Fruit fly (Drosophila melanogaster) whole organism, prepupa: ENCODE measurements around the gene CG34428.
A peak's percentile ranks its signal among the peaks of the same experiment; 100 is the strongest.

Experiments used
- Blimp-1 ChIP-seq: fragments of 200-800 bp; sonication (Bioruptor generic); optimal IDR thresholded peaks from 3 replicates; lab custom pipeline; 2017; ENCODE audit warnings: missing biosample characterization, missing genetic modification characterization, mild to moderate bottlenecking, moderate library complexity, missing genetic modification reagents
- CG10631 ChIP-seq: fragments of 200-800 bp; sonication (Bioruptor generic); optimal IDR thresholded peaks from 2 replicates; lab custom pipeline; 2016; ENCODE audit warnings: missing biosample characterization, missing genetic modification characterization
- CG10669 ChIP-seq: fragments of 200-800 bp; sonication (Bioruptor generic); optimal IDR thresholded peaks from 3 replicates; lab custom pipeline; 2018; ENCODE audit warnings: missing biosample characterization, mild to moderate bottlenecking, missing genetic modification characterization, moderate library complexity
- CG11294 ChIP-seq: fragments of 200-800 bp; sonication (Bioruptor generic); IDR thresholded peaks from 2 replicates; pipeline ENCODE4 v1.3.6; 2022; ENCODE audit warnings: missing biosample characterization, missing genetic modification characterization
- CG11762 ChIP-seq: fragments of 200-800 bp; sonication (Bioruptor generic); optimal IDR thresholded peaks from 3 replicates; lab custom pipeline; 2016; ENCODE audit warnings: missing biosample characterization, missing genetic modification characterization; ENCODE audit not compliant: insufficient read depth
- CG11902 ChIP-seq: fragments of 200-800 bp; sonication (Bioruptor generic); optimal IDR thresholded peaks from 3 replicates; lab custom pipeline; 2016; ENCODE audit warnings: missing biosample characterization, missing genetic modification characterization
- CG15336 ChIP-seq: fragments of 200-800 bp; sonication (Bioruptor generic); IDR thresholded peaks from 2 replicates; pipeline ENCODE4 v1.3.6; 2022; ENCODE audit warnings: missing biosample characterization, missing genetic modification characterization
- CG1621 ChIP-seq: fragments of 200-800 bp; sonication (Bioruptor generic); optimal IDR thresholded peaks from 3 replicates; lab custom pipeline; 2018; ENCODE audit warnings: missing biosample characterization, mild to moderate bottlenecking, missing genetic modification characterization
- CG16779 ChIP-seq: fragments of 200-800 bp; sonication (Bioruptor generic); optimal IDR thresholded peaks from 3 replicates; lab custom pipeline; 2017; ENCODE audit warnings: missing biosample characterization, mild to moderate bottlenecking, missing genetic modification characterization
- CG31627 ChIP-seq: fragments of 200-800 bp; sonication (Bioruptor generic); optimal IDR thresholded peaks from 3 replicates; lab custom pipeline; 2016; ENCODE audit warnings: missing biosample characterization, missing genetic modification characterization
- CG32006 ChIP-seq: fragments of 200-800 bp; sonication (Bioruptor generic); optimal IDR thresholded peaks from 3 replicates; lab custom pipeline; 2017; ENCODE audit warnings: missing biosample characterization, mild to moderate bottlenecking, missing genetic modification characterization
- CG3919 ChIP-seq: fragments of 200-800 bp; sonication (Bioruptor generic); optimal IDR thresholded peaks from 3 replicates; lab custom pipeline; 2016; ENCODE audit warnings: missing biosample characterization, missing genetic modification characterization
- CG4318 ChIP-seq: fragments of 200-800 bp; sonication (Bioruptor generic); optimal IDR thresholded peaks from 3 replicates; lab custom pipeline; 2017; ENCODE audit warnings: missing biosample characterization, mild to moderate bottlenecking, missing genetic modification characterization
- CG6163 ChIP-seq: fragments of 200-800 bp; sonication (Bioruptor generic); IDR thresholded peaks from 3 replicates; pipeline ENCODE4 v1.3.6; 2022; ENCODE audit warnings: missing biosample characterization, missing genetic modification characterization
- CG6808 ChIP-seq: fragments of 200-800 bp; sonication (Bioruptor generic); optimal IDR thresholded peaks from 3 replicates; lab custom pipeline; 2017; ENCODE audit warnings: missing biosample characterization, missing genetic modification characterization, mild to moderate bottlenecking, moderate library complexity, missing genetic modification reagents
- CG6854 ChIP-seq: fragments of 200-800 bp; sonication (Bioruptor generic); optimal IDR thresholded peaks from 2 replicates; lab custom pipeline; 2017; ENCODE audit warnings: missing biosample characterization, mild to moderate bottlenecking, missing genetic modification characterization
- CG8119 ChIP-seq: fragments of 200-800 bp; sonication (Bioruptor generic); IDR thresholded peaks from 3 replicates; pipeline ENCODE4 v1.3.6; 2022; ENCODE audit warnings: missing biosample characterization, missing genetic modification characterization
- CG8319 ChIP-seq: fragments of 200-800 bp; sonication (Bioruptor generic); optimal IDR thresholded peaks from 3 replicates; lab custom pipeline; 2016; ENCODE audit warnings: missing biosample characterization, missing genetic modification characterization
- CG8632 ChIP-seq: fragments of 200-800 bp; sonication (Bioruptor generic); optimal IDR thresholded peaks from 3 replicates; lab custom pipeline; 2016; ENCODE audit warnings: missing biosample characterization, missing genetic modification characterization
- CG9139 ChIP-seq: fragments of 200-800 bp; sonication (Bioruptor generic); optimal IDR thresholded peaks from 3 replicates; lab custom pipeline; 2017; ENCODE audit warnings: missing biosample characterization, mild to moderate bottlenecking, missing genetic modification characterization
- Eip75B ChIP-seq: fragments of 200-800 bp; sonication (Bioruptor generic); optimal IDR thresholded peaks from 3 replicates; lab custom pipeline; 2016; ENCODE audit warnings: missing biosample characterization, missing genetic modification characterization
- Eip78C ChIP-seq: fragments of 200-800 bp; sonication (Bioruptor generic); peaks from one replicate; lab custom pipeline; 2016; ENCODE audit warnings: missing biosample characterization, missing genetic modification characterization
- Eip93F ChIP-seq: fragments of 200-800 bp; sonication (Bioruptor generic); optimal IDR thresholded peaks from 2 replicates; lab custom pipeline; 2016; ENCODE audit warnings: missing biosample characterization, mild to moderate bottlenecking, missing genetic modification characterization
- Ets21C ChIP-seq: fragments of 200-800 bp; sonication (Bioruptor generic); optimal IDR thresholded peaks from 3 replicates; lab custom pipeline; 2016; ENCODE audit warnings: missing biosample characterization, missing genetic modification characterization
- Gug ChIP-seq: fragments of 200-800 bp; sonication (Bioruptor generic); IDR thresholded peaks from 2 replicates; pipeline ENCODE4 v1.3.6; 2022; ENCODE audit warnings: missing biosample characterization, missing genetic modification characterization
- Hr38 ChIP-seq: sonication (Bioruptor generic); optimal IDR thresholded peaks from 2 replicates; lab custom pipeline; 2016; ENCODE audit warnings: missing biosample characterization, missing genetic modification characterization
- Hr39 ChIP-seq: fragments of 200-800 bp; sonication (Bioruptor generic); optimal IDR thresholded peaks from 2 replicates; lab custom pipeline; 2016; ENCODE audit warnings: missing biosample characterization, missing genetic modification characterization
- Hr4 ChIP-seq: fragments of 200-800 bp; sonication (Bioruptor generic); optimal IDR thresholded peaks from 3 replicates; lab custom pipeline; 2016; ENCODE audit warnings: missing biosample characterization, missing genetic modification characterization
- Met ChIP-seq: fragments of 200-800 bp; sonication (Bioruptor generic); optimal IDR thresholded peaks from 3 replicates; lab custom pipeline; 2016; ENCODE audit warnings: missing biosample characterization, missing genetic modification characterization
- OdsH ChIP-seq: fragments of 200-800 bp; sonication (Bioruptor generic); optimal IDR thresholded peaks from 3 replicates; lab custom pipeline; 2016; ENCODE audit warnings: missing biosample characterization, missing genetic modification characterization
- Smox ChIP-seq: fragments of 200-800 bp; sonication (Bioruptor generic); optimal IDR thresholded peaks from 3 replicates; lab custom pipeline; 2016; ENCODE audit warnings: missing biosample characterization, missing genetic modification characterization
- Sox102F ChIP-seq: fragments of 200-800 bp; sonication (Bioruptor generic); optimal IDR thresholded peaks from 2 replicates; lab custom pipeline; 2016; ENCODE audit warnings: missing biosample characterization, mild to moderate bottlenecking, missing genetic modification characterization
- Sox14 ChIP-seq: fragments of 200-800 bp; sonication (Bioruptor generic); optimal IDR thresholded peaks from 3 replicates; lab custom pipeline; 2016; ENCODE audit warnings: missing biosample characterization, missing genetic modification characterization
- Sox15 ChIP-seq: fragments of 200-800 bp; sonication (Bioruptor generic); optimal IDR thresholded peaks from 3 replicates; lab custom pipeline; 2016; ENCODE audit warnings: missing biosample characterization, missing genetic modification characterization
- achi ChIP-seq: fragments of 200-800 bp; sonication (Bioruptor generic); optimal IDR thresholded peaks from 3 replicates; lab custom pipeline; 2016; ENCODE audit warnings: missing biosample characterization, missing genetic modification characterization
- acj6 ChIP-seq: fragments of 200-800 bp; sonication (Bioruptor generic); optimal IDR thresholded peaks from 3 replicates; lab custom pipeline; 2016; ENCODE audit warnings: missing biosample characterization, missing genetic modification characterization
- cyc ChIP-seq: fragments of 200-800 bp; sonication (Bioruptor generic); optimal IDR thresholded peaks from 3 replicates; lab custom pipeline; 2016; ENCODE audit warnings: missing biosample characterization, missing genetic modification characterization
- dac ChIP-seq: fragments of 200-800 bp; sonication (Bioruptor generic); optimal IDR thresholded peaks from 2 replicates; lab custom pipeline; 2017; ENCODE audit warnings: missing biosample characterization, mild to moderate bottlenecking, missing genetic modification characterization
- dsx ChIP-seq: fragments of 200-800 bp; optimal IDR thresholded peaks from 3 replicates; lab custom pipeline; 2019; ENCODE audit warnings: missing biosample characterization, mild to moderate bottlenecking, missing genetic modification characterization, moderate library complexity; ENCODE audit not compliant: poor library complexity, severe bottlenecking
- eg ChIP-seq: fragments of 200-800 bp; sonication (Bioruptor generic); IDR thresholded peaks from 3 replicates; pipeline ENCODE4 v1.3.6; 2022; ENCODE audit warnings: missing biosample characterization, missing genetic modification characterization
- esn ChIP-seq: fragments of 200-800 bp; sonication (Bioruptor generic); optimal IDR thresholded peaks from 2 replicates; lab custom pipeline; 2016; ENCODE audit warnings: missing biosample characterization, mild to moderate bottlenecking, missing genetic modification characterization, moderate library complexity
- fd59A ChIP-seq: fragments of 200-800 bp; sonication (Bioruptor generic); optimal IDR thresholded peaks from 2 replicates; lab custom pipeline; 2017; ENCODE audit warnings: missing biosample characterization, mild to moderate bottlenecking, missing genetic modification characterization, missing genetic modification reagents
- fkh ChIP-seq: fragments of 200-800 bp; sonication (Bioruptor generic); optimal IDR thresholded peaks from 3 replicates; lab custom pipeline; 2017; ENCODE audit warnings: missing biosample characterization, mild to moderate bottlenecking, missing genetic modification characterization, moderate library complexity
- lz ChIP-seq: fragments of 200-800 bp; sonication (Bioruptor generic); optimal IDR thresholded peaks from 3 replicates; lab custom pipeline; 2016; ENCODE audit warnings: missing biosample characterization, missing genetic modification characterization
- net ChIP-seq: fragments of 200-800 bp; sonication (Bioruptor generic); optimal IDR thresholded peaks from 3 replicates; lab custom pipeline; 2016; ENCODE audit warnings: missing biosample characterization, missing genetic modification characterization
- pdm3 ChIP-seq: fragments of 200-800 bp; sonication (Bioruptor generic); optimal IDR thresholded peaks from 3 replicates; lab custom pipeline; 2016; ENCODE audit warnings: missing biosample characterization, missing genetic modification characterization
- salr ChIP-seq, 2 experiments: fragments of 200-800 bp; sonication (Bioruptor generic); optimal IDR thresholded peaks; 3 replicates each; lab custom pipeline; 2016 to 2018; ENCODE audit warnings: missing biosample characterization in 2 of 2, missing genetic modification characterization in 2 of 2, mild to moderate bottlenecking in 1 of 2
- spab ChIP-seq: fragments of 200-800 bp; sonication (Bioruptor generic); optimal IDR thresholded peaks from 2 replicates; lab custom pipeline; 2017; ENCODE audit warnings: missing biosample characterization, mild to moderate bottlenecking, missing genetic modification characterization, missing genetic modification reagents
- ss ChIP-seq, 2 experiments: fragments of 200-800 bp; sonication (Bioruptor generic); optimal IDR thresholded peaks; 2 replicates in 1 of 2; 3 replicates in 1 of 2; lab custom pipeline; 2017 to 2018; ENCODE audit warnings: mild to moderate bottlenecking in 2 of 2, missing biosample characterization in 2 of 2, missing genetic modification characterization in 2 of 2, moderate library complexity in 1 of 2
- svp ChIP-seq: fragments of 200-800 bp; sonication (Bioruptor generic); peaks from one replicate; lab custom pipeline; 2016; ENCODE audit warnings: missing biosample characterization, missing genetic modification characterization
- topi ChIP-seq: fragments of 200-800 bp; sonication (Bioruptor generic); optimal IDR thresholded peaks from 3 replicates; lab custom pipeline; 2016; ENCODE audit warnings: missing biosample characterization, missing genetic modification characterization
- vri ChIP-seq: fragments of 200-800 bp; sonication (Bioruptor generic); optimal IDR thresholded peaks from 3 replicates; lab custom pipeline; 2016; ENCODE audit warnings: missing biosample characterization, mild to moderate bottlenecking, missing genetic modification characterization

The CG34428 gene

dm6 chr3L:13109362-13109761, 47.8 kb downstream of the CG34428 start:
- TF ChIP-seq salr (GFP tag; optimal IDR thresholded peaks at IDR 0.05; lab: Kevin White, UChicago) (peak in 1 of 2 experiments; percentile 76), Met (no peak), CG4318 (peak; percentile 58), CG3919 (GFP tag; lab: Kevin White, UChicago) (peak; percentile 55), CG8632 (GFP tag; lab: Kevin White, UChicago) (peak; percentile 28), CG11762 (GFP tag; lab: Kevin White, UChicago) (no peak), CG32006 (GFP tag; lab: Kevin White, UChicago) (peak; percentile 80), Ets21C (GFP tag; lab: Kevin White, UChicago) (no peak), CG11294 (GFP tag; lab: Robert Waterston, UW) (0 out of 2 replicates have a peak, but pooled peaks have one; percentile 12), dsx (GFP tag; lab: Kevin White, UChicago) (peak; percentile 67), Eip78C (GFP tag; lab: Kevin White, UChicago) (peak; percentile 88), fd59A (GFP tag; lab: Kevin White, UChicago) (peak; percentile 44), CG6854 (no peak), esn (GFP tag; lab: Kevin White, UChicago) (no peak), eg (GFP tag; lab: Robert Waterston, UW) (0 out of 3 replicates have a peak, but pooled peaks have one; percentile 34), CG16779 (peak; percentile 11), Hr39 (no peak), fkh (GFP tag; lab: Kevin White, UChicago) (no peak), dac (GFP tag; lab: Kevin White, UChicago) (no peak), Eip75B (GFP tag; lab: Kevin White, UChicago) (peak; percentile 13), Hr38 (GFP tag; lab: Kevin White, UChicago) (no peak), Sox102F (GFP tag; lab: Kevin White, UChicago) (no peak), CG8119 (GFP tag; lab: Robert Waterston, UW) (peak; percentile 78), net (GFP tag; lab: Kevin White, UChicago) (peak; percentile 43), Smox (GFP tag; lab: Kevin White, UChicago) (no peak), CG31627 (no peak), CG10669 (peak; percentile 56), cyc (GFP tag; lab: Kevin White, UChicago) (no peak), Hr4 (GFP tag; lab: Kevin White, UChicago) (peak; percentile 58), CG6808 (peak; percentile 77), CG11902 (GFP tag; lab: Kevin White, UChicago) (no peak), CG9139 (GFP tag; lab: Kevin White, UChicago) (peak; percentile 47), spab (peak; percentile 68), CG6163 (GFP tag; lab: Robert Waterston, UW) (peak; percentile 51; the same call in 2 of the 3 replicates), vri (GFP tag; lab: Kevin White, UChicago) (no peak), achi (GFP tag; lab: Kevin White, UChicago) (peak; percentile 58), Sox14 (GFP tag; lab: Kevin White, UChicago) (peak; percentile 18), pdm3 (GFP tag; lab: Kevin White, UChicago) (peak; percentile 32), Blimp-1 (no peak), lz (no peak), topi (GFP tag; lab: Kevin White, UChicago) (no peak), ss (GFP tag; optimal IDR thresholded peaks at IDR 0.05; lab: Kevin White, UChicago) (peak; percentile 60 to 93), svp (GFP tag; lab: Kevin White, UChicago) (peak; percentile 49), OdsH (peak; percentile 59), CG8319 (GFP tag; lab: Kevin White, UChicago) (no peak), Eip93F (GFP tag; lab: Kevin White, UChicago) (no peak), acj6 (GFP tag; lab: Kevin White, UChicago) (peak; percentile 51), Sox15 (GFP tag; lab: Kevin White, UChicago) (no peak), CG15336 (GFP tag; lab: Robert Waterston, UW) (peak; percentile 64), CG1621 (tag; lab: Kevin White, UChicago) (peak; percentile 10), Gug (GFP tag; lab: Robert Waterston, UW) (peak; percentile 48; the same call in 1 of the 2 replicates), CG10631 (GFP tag; lab: Kevin White, UChicago) (peak; percentile 56)
